Worm (Caenorhabditis elegans) whole organism, L2 larva: ENCODE results near the gene cmtr-1.

Experiments used
- R02D3.7 ChIP-seq: fragments of 150-350 bp; optimal IDR thresholded peaks from 2 replicates; lab custom pipeline; 2014; ENCODE audit warnings: missing biosample characterization, missing genetic modification characterization
- ceh-16 ChIP-seq: fragments of 150-350 bp; optimal IDR thresholded peaks from 2 replicates; lab custom pipeline; 2014; ENCODE audit warnings: missing biosample characterization, missing genetic modification characterization
- ceh-82 ChIP-seq: fragments of 150-350 bp; optimal IDR thresholded peaks from 2 replicates; lab custom pipeline; 2014; ENCODE audit warnings: missing biosample characterization, missing genetic modification characterization
- egl-27 ChIP-seq: sonication (generic microtip); optimal IDR thresholded peaks from 3 replicates; lab custom pipeline; 2017; ENCODE audit warnings: missing biosample characterization, missing genetic modification reagents, missing genetic modification characterization
- elt-1 ChIP-seq: fragments of 150-350 bp; optimal IDR thresholded peaks from 2 replicates; lab custom pipeline; 2014; ENCODE audit warnings: missing biosample characterization, missing genetic modification characterization
- lin-39 ChIP-seq: fragments of 150-350 bp; optimal IDR thresholded peaks from 2 replicates; lab custom pipeline; 2014; ENCODE audit warnings: missing biosample characterization, missing genetic modification reagents, missing genetic modification characterization
- mbf-1 ChIP-seq: sonication (generic microtip); optimal IDR thresholded peaks from 2 replicates; lab custom pipeline; 2017; ENCODE audit warnings: missing biosample characterization, missing genetic modification characterization
- snpc-4 ChIP-seq: fragments of 150-350 bp; optimal IDR thresholded peaks from 2 replicates; lab custom pipeline; 2014; ENCODE audit warnings: missing biosample characterization, missing genetic modification characterization
- ztf-11 ChIP-seq: sonication (generic microtip); optimal IDR thresholded peaks from 2 replicates; lab custom pipeline; 2017; ENCODE audit warnings: missing biosample characterization, missing genetic modification characterization

DNA sequence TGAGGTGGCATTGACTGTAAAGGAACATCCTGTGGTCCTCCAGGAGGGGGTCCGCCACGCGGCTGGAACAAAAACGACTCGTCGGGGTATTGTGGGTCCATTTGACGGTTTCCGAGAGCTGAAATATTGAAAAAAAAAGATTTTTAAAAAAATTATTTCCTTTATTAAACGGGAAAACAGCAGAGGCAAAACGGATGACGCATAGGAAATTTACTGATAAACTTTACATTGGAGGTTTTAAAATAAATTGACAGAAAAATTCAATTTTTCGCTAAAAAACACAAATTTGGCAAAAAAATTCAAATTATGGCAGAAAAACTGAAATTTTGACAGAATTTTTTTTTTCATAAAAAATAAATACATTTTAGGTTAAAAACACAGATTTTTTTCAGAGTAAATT is 42.0 kb upstream of the cmtr-1 start, which contains the start of gene Y53F4B.5:
- TF ChIP-seq ceh-82 (tag; lab: Kevin White, UChicago) (no peak), egl-27 (tag; lab: Kevin White, UChicago) (no peak), ztf-11 (tag; lab: Kevin White, UChicago) (no peak), ceh-16 (tag; lab: Kevin White, UChicago) (no peak), mbf-1 (tag; lab: Kevin White, UChicago) (no peak), lin-39 (tag; lab: Kevin White, UChicago) (no peak), snpc-4 (tag; lab: Kevin White, UChicago) (no peak), R02D3.7 (tag; lab: Kevin White, UChicago) (no peak), elt-1 (no peak)
